Worm (Caenorhabditis elegans) whole organism, L3 larva: ENCODE measurements around the gene Y105C5A.1.

ENCODE experiments used
- R02D3.7 ChIP-seq: fragments of 150-350 bp; optimal IDR thresholded peaks from 2 replicates; lab custom pipeline; 2014; ENCODE audit warnings: missing biosample characterization, missing genetic modification characterization
- ama-1 ChIP-seq: fragments of 150-350 bp; optimal IDR thresholded peaks from 2 replicates; lab custom pipeline; 2018
- elt-1 ChIP-seq: fragments of 150-350 bp; optimal IDR thresholded peaks from 2 replicates; lab custom pipeline; 2014; ENCODE audit warnings: missing biosample characterization, missing genetic modification characterization
- elt-2 ChIP-seq: sonication (generic microtip); optimal IDR thresholded peaks from 2 replicates; lab custom pipeline; 2016; ENCODE audit warnings: missing genetic modification reagents, mild to moderate bottlenecking, missing genetic modification characterization, missing compliant biosample characterization
- elt-3 ChIP-seq, 3 experiments: fragments of 150-350 bp in 1 of 3; sonication (generic microtip) in 2 of 3; optimal IDR thresholded peaks; 2 replicates in 2 of 3; 4 replicates in 1 of 3; lab custom pipeline; 2014 to 2017; ENCODE audit warnings: missing biosample characterization in 3 of 3, missing genetic modification characterization in 3 of 3
- mdl-1 ChIP-seq: fragments of 150-350 bp; optimal IDR thresholded peaks from 2 replicates; lab custom pipeline; 2014; ENCODE audit warnings: missing biosample characterization, missing genetic modification characterization
- nhr-11 ChIP-seq: fragments of 150-350 bp; optimal IDR thresholded peaks from 2 replicates; lab custom pipeline; 2014; ENCODE audit warnings: missing biosample characterization, missing genetic modification characterization
- unc-39 ChIP-seq: sonication (generic microtip); optimal IDR thresholded peaks from 4 replicates; lab custom pipeline; 2017; ENCODE audit warnings: missing biosample characterization, missing genetic modification characterization
- unc-62 ChIP-seq: fragments of 150-350 bp; sonication (generic microtip); optimal IDR thresholded peaks from 4 replicates; lab custom pipeline; 2014; ENCODE audit warnings: missing biosample characterization, missing genetic modification reagents, missing genetic modification characterization
- ztf-4 ChIP-seq: fragments of 150-350 bp; optimal IDR thresholded peaks from 2 replicates; lab custom pipeline; 2014; ENCODE audit warnings: missing biosample characterization, missing genetic modification characterization

DNA sequence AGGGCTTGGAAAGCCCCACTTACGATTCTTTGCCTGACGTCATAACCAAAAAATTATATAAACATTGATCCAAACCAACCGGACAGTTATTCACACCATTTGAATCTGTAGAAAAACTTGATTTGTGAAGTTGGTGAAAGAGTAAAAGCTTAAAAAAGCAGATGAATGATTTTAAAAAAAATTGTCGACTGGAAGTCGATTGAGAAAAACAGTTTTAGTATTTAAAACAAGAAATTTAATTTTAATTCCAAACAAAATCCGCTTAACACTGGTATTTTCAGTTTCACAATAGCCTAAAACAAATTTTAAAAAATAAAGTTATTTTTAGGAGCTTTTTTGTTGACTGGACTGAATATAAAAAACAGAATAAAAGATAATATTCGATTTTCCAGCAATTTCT lies at the start of gene Y105C5A.1:
- TF ChIP-seq elt-3 (tag; optimal IDR thresholded peaks at IDR 0.05; lab: Kevin White, UChicago) (no peak), elt-1 (tag; lab: Kevin White, UChicago) (no peak), ama-1 (lab: Kevin White, UChicago) (no peak), mdl-1 (tag; lab: Kevin White, UChicago) (no peak), unc-62 (no peak), unc-39 (tag; lab: Kevin White, UChicago) (no peak), elt-2 (no peak), nhr-11 (tag; lab: Kevin White, UChicago) (no peak), R02D3.7 (no peak), ztf-4 (tag; lab: Kevin White, UChicago) (no peak)
